Fruit fly (Drosophila melanogaster) S2 (cell line): ENCODE measurements around the gene E5.

Source experiments
- CG8478 ChIP-seq: fragments of >200 bp; optimal IDR thresholded peaks from 2 replicates; lab custom pipeline; 2018
- CTCF ChIP-seq, 2 experiments: fragments of >200 bp; optimal IDR thresholded peaks; 2 replicates each; lab custom pipeline; 2018

dm6 chr3R:13884929-13885328, 10.2 kb upstream of the E5 start:
- TF ChIP-seq CG8478 (lab: Kevin White, UChicago) (no peak), CTCF (optimal IDR thresholded peaks at IDR 0.05; lab: Kevin White, UChicago) (no peak)
